Worm (Caenorhabditis elegans) whole organism, L3 larva: Measurements from ENCODE around the gene srxa-11.
A peak's percentile ranks its signal among the peaks of the same experiment; 100 is the strongest.

ENCODE experiments used
- R02D3.7 ChIP-seq: fragments of 150-350 bp; optimal IDR thresholded peaks from 2 replicates; lab custom pipeline; 2014; ENCODE audit warnings: missing biosample characterization, missing genetic modification characterization
- ZK546.5 ChIP-seq: sonication (generic microtip); optimal IDR thresholded peaks from 2 replicates; lab custom pipeline; 2017; ENCODE audit warnings: missing biosample characterization, missing genetic modification characterization
- aly-2 ChIP-seq: fragments of 150-350 bp; optimal IDR thresholded peaks from 2 replicates; lab custom pipeline; 2014; ENCODE audit warnings: missing biosample characterization, missing genetic modification characterization
- ama-1 ChIP-seq: fragments of 150-350 bp; optimal IDR thresholded peaks from 2 replicates; lab custom pipeline; 2018
- ceh-16 ChIP-seq: sonication (generic microtip); optimal IDR thresholded peaks from 2 replicates; lab custom pipeline; 2017; ENCODE audit warnings: missing biosample characterization, missing genetic modification characterization
- ceh-28 ChIP-seq: fragments of 150-350 bp; optimal IDR thresholded peaks from 2 replicates; lab custom pipeline; 2014; ENCODE audit warnings: missing biosample characterization, missing genetic modification reagents, missing genetic modification characterization
- ceh-82 ChIP-seq: fragments of 150-350 bp; optimal IDR thresholded peaks from 2 replicates; lab custom pipeline; 2014; ENCODE audit warnings: missing biosample characterization, missing genetic modification characterization
- ceh-9 ChIP-seq: sonication (generic microtip); optimal IDR thresholded peaks from 2 replicates; lab custom pipeline; 2018; ENCODE audit warnings: missing biosample characterization, missing genetic modification characterization
- daf-12 ChIP-seq: fragments of 150-350 bp; optimal IDR thresholded peaks from 2 replicates; lab custom pipeline; 2014; ENCODE audit warnings: missing biosample characterization, missing genetic modification reagents, missing genetic modification characterization
- egl-27 ChIP-seq: sonication (generic microtip); optimal IDR thresholded peaks from 4 replicates; lab custom pipeline; 2017; ENCODE audit warnings: missing biosample characterization, missing genetic modification reagents, missing genetic modification characterization
- egl-5 ChIP-seq: fragments of 150-350 bp; optimal IDR thresholded peaks from 2 replicates; lab custom pipeline; 2017; ENCODE audit warnings: missing biosample characterization, missing genetic modification reagents, missing genetic modification characterization, inconsistent platforms
- elt-2 ChIP-seq: sonication (generic microtip); optimal IDR thresholded peaks from 2 replicates; lab custom pipeline; 2016; ENCODE audit warnings: missing genetic modification reagents, mild to moderate bottlenecking, missing genetic modification characterization, missing compliant biosample characterization
- eor-1 ChIP-seq, 2 experiments: fragments of 150-350 bp; optimal IDR thresholded peaks; 2 replicates each; lab custom pipeline; 2014 to 2018; ENCODE audit warnings: missing biosample characterization in 2 of 2, missing genetic modification characterization in 2 of 2
- fkh-10 ChIP-seq: sonication (generic microtip); optimal IDR thresholded peaks from 2 replicates; lab custom pipeline; 2017; ENCODE audit warnings: missing biosample characterization, missing genetic modification reagents, missing genetic modification characterization
- fkh-2 ChIP-seq: fragments of 150-350 bp; optimal IDR thresholded peaks from 2 replicates; lab custom pipeline; 2014; ENCODE audit warnings: missing biosample characterization, missing genetic modification reagents, missing genetic modification characterization
- fos-1 ChIP-seq: fragments of 150-350 bp; optimal IDR thresholded peaks from 2 replicates; lab custom pipeline; 2014; ENCODE audit warnings: missing biosample characterization, missing genetic modification characterization
- hmg-11 ChIP-seq: sonication (generic microtip); optimal IDR thresholded peaks from 2 replicates; lab custom pipeline; 2016; ENCODE audit warnings: missing genetic modification characterization, missing compliant biosample characterization
- jun-1 ChIP-seq: fragments of 150-350 bp; optimal IDR thresholded peaks from 2 replicates; lab custom pipeline; 2014; ENCODE audit warnings: missing biosample characterization, missing genetic modification reagents, missing genetic modification characterization
- lin-15B ChIP-seq: fragments of 150-350 bp; optimal IDR thresholded peaks from 2 replicates; lab custom pipeline; 2014; ENCODE audit warnings: missing biosample characterization, missing genetic modification characterization
- lin-39 ChIP-seq: fragments of 150-350 bp; optimal IDR thresholded peaks from 2 replicates; lab custom pipeline; 2018; ENCODE audit warnings: missing biosample characterization, missing genetic modification reagents, missing genetic modification characterization
- lsy-12 ChIP-seq: sonication (generic microtip); optimal IDR thresholded peaks from 2 replicates; lab custom pipeline; 2016; ENCODE audit warnings: mild to moderate bottlenecking, missing genetic modification characterization, missing compliant biosample characterization
- mdl-1 ChIP-seq: fragments of 150-350 bp; optimal IDR thresholded peaks from 2 replicates; lab custom pipeline; 2014; ENCODE audit warnings: missing biosample characterization, missing genetic modification characterization
- mml-1 ChIP-seq: fragments of 150-350 bp; sonication (generic microtip); optimal IDR thresholded peaks from 3 replicates; lab custom pipeline; 2014; ENCODE audit warnings: missing biosample characterization, missing genetic modification characterization
- nfya-1 ChIP-seq: sonication (generic microtip); optimal IDR thresholded peaks from 2 replicates; lab custom pipeline; 2017; ENCODE audit warnings: missing genetic modification characterization, mild to moderate bottlenecking, missing compliant biosample characterization, antibody characterized with exemption, moderate library complexity; ENCODE audit not compliant: insufficient read depth
- nhr-11 ChIP-seq: fragments of 150-350 bp; optimal IDR thresholded peaks from 2 replicates; lab custom pipeline; 2014; ENCODE audit warnings: missing biosample characterization, missing genetic modification characterization
- nhr-12 ChIP-seq: fragments of 150-350 bp; optimal IDR thresholded peaks from 2 replicates; lab custom pipeline; 2014; ENCODE audit warnings: missing biosample characterization, missing genetic modification characterization
- nhr-237 ChIP-seq: fragments of 150-350 bp; optimal IDR thresholded peaks from 2 replicates; lab custom pipeline; 2014; ENCODE audit warnings: missing biosample characterization, missing genetic modification characterization
- nhr-25 ChIP-seq: sonication (generic microtip); optimal IDR thresholded peaks from 2 replicates; lab custom pipeline; 2017; ENCODE audit warnings: missing biosample characterization, missing genetic modification characterization
- nhr-28 ChIP-seq: fragments of 150-350 bp; optimal IDR thresholded peaks from 2 replicates; lab custom pipeline; 2014; ENCODE audit warnings: missing biosample characterization, missing genetic modification characterization
- nhr-43 ChIP-seq: sonication (generic microtip); optimal IDR thresholded peaks from 2 replicates; lab custom pipeline; 2016; ENCODE audit warnings: mild to moderate bottlenecking, missing genetic modification characterization, missing compliant biosample characterization; ENCODE audit not compliant: poor library complexity, severe bottlenecking
- nhr-67 ChIP-seq: fragments of 150-350 bp; optimal IDR thresholded peaks from 2 replicates; lab custom pipeline; 2014; ENCODE audit warnings: missing biosample characterization, missing genetic modification characterization
- nhr-76 ChIP-seq: fragments of 150-350 bp; sonication (generic microtip); optimal IDR thresholded peaks from 5 replicates; lab custom pipeline; 2014; ENCODE audit warnings: missing biosample characterization, missing genetic modification characterization
- nhr-77 ChIP-seq: fragments of 150-350 bp; optimal IDR thresholded peaks from 2 replicates; lab custom pipeline; 2014; ENCODE audit warnings: missing biosample characterization, missing genetic modification characterization
- pha-4 ChIP-seq: fragments of 150-350 bp; optimal IDR thresholded peaks from 2 replicates; lab custom pipeline; 2014; ENCODE audit warnings: missing biosample characterization, missing genetic modification reagents, missing genetic modification characterization
- pqm-1 ChIP-seq: fragments of 150-350 bp; optimal IDR thresholded peaks from 2 replicates; lab custom pipeline; 2017; ENCODE audit warnings: missing biosample characterization, missing genetic modification characterization, inconsistent platforms
- skn-1 ChIP-seq: fragments of 150-350 bp; optimal IDR thresholded peaks from 2 replicates; lab custom pipeline; 2014; ENCODE audit warnings: missing biosample characterization, missing genetic modification characterization
- snpc-4 ChIP-seq: fragments of 150-350 bp; optimal IDR thresholded peaks from 2 replicates; lab custom pipeline; 2014; ENCODE audit warnings: missing biosample characterization, missing genetic modification characterization
- tbx-2 ChIP-seq: sonication (generic microtip); optimal IDR thresholded peaks from 2 replicates; lab custom pipeline; 2016; ENCODE audit warnings: mild to moderate bottlenecking, missing genetic modification characterization, missing compliant biosample characterization
- unc-39 ChIP-seq: sonication (generic microtip); optimal IDR thresholded peaks from 4 replicates; lab custom pipeline; 2017; ENCODE audit warnings: missing biosample characterization, missing genetic modification characterization
- unc-62 ChIP-seq: fragments of 150-350 bp; sonication (generic microtip); optimal IDR thresholded peaks from 4 replicates; lab custom pipeline; 2014; ENCODE audit warnings: missing biosample characterization, missing genetic modification reagents, missing genetic modification characterization
- zag-1 ChIP-seq: fragments of 150-350 bp; optimal IDR thresholded peaks from 2 replicates; lab custom pipeline; 2014; ENCODE audit warnings: missing biosample characterization, missing genetic modification characterization
- ztf-11 ChIP-seq: fragments of 150-350 bp; optimal IDR thresholded peaks from 2 replicates; lab custom pipeline; 2014; ENCODE audit warnings: missing biosample characterization, missing genetic modification characterization
- ztf-4 ChIP-seq: fragments of 150-350 bp; optimal IDR thresholded peaks from 2 replicates; lab custom pipeline; 2014; ENCODE audit warnings: missing biosample characterization, missing genetic modification characterization

Gene srxa-11

DNA sequence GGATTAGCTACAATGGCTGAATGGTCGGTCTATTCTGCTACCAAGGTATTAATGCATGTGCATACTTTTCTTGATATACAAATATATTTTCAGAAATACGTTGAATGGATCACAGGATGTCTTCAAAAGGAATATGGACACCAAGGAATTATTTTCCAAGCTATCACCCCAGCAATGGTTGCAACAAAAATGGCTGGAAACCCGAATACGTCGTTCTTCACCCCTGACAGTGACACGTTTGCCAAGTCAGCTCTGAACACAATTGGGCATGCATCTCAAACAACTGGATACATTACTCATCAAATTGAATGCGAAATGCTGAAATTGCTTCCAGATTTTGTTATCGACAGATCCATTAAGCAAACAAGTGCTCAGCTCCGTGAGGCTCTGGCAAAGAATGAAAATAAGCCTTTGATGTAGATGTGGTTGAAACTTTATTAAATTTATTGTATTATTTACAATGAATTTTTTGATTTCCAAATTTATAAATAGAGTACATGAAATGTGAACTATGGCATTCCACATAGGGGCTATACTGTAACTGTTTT lies 16.3 kb upstream of the srxa-11 start (continued):
- no peak for TF ChIP-seq ZK546.5 (tag; lab: Kevin White, UChicago)

DNA sequence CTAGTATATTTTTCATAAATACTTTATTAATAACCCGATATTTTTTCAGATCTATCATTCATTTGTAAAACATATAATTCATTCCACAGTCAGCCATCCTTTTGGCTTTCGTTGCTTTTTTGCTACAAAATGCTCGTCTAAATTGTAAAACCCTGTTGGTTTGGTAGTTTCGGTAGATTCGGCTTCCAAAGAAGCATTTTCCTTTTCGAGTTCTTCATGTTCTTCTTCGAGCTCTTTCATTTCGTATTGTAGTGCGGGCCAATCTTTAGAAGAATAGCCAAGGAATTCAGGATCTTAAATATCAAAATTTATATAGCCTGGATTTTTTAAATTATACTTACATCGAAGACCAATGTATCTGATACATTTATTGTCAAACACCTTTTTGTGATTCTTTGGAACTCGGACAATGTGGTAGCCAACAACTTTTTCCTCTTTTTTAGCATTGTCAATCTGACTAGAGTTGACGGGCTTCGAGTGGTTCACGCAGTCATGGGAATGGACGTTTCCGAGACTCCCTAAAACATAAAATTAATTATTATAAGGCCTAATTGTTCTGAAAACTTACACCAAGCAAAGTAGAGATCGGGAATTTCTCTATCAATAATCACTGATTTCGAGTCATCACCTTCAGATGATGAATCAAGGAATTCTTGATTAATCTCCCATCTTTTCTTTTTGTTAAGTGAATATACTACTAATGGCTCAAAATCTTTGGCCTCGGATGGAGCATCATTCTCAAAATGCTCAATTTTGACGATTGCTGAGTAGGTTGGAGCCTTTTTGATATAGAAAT lies 15.6 kb upstream of the srxa-11 start:
- TF ChIP-seq jun-1 (tag; lab: Kevin White, UChicago) (no peak), nhr-43 (tag; lab: Kevin White, UChicago) (peak; percentile 65), ztf-4 (tag; lab: Kevin White, UChicago) (peak; percentile 24), nfya-1 (peak; percentile 12), nhr-28 (tag; lab: Kevin White, UChicago) (no peak), nhr-76 (tag; lab: Kevin White, UChicago) (no peak), hmg-11 (tag; lab: Kevin White, UChicago) (no peak), ama-1 (lab: Kevin White, UChicago) (peak; percentile 87), pqm-1 (tag; lab: Kevin White, UChicago) (no peak), egl-27 (tag; lab: Kevin White, UChicago) (no peak), aly-2 (tag; lab: Kevin White, UChicago) (no peak)

DNA sequence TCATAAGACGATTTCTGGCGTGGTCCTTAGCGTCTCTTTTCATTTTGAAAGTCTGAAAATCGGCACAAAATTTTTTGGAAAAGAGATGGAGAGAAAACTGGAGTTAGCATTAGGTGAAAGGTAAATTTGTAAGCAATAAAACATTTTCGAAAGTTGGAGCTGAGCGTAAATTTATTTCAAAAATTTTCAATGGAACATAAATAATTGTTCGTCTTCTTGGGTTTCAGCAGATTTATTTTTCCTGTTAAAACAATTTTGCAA lies 15.1 kb upstream of the srxa-11 start, which contains the start of gene C06B3.6:
Gene C06B3.6, minus strand, starts transcription at position 52 of the 261 bp plus-strand sequence.
- TF ChIP-seq fkh-2 (no peak), tbx-2 (tag; lab: Kevin White, UChicago) (no peak), pqm-1 (tag; lab: Kevin White, UChicago) (no peak), fkh-10 (GFP tag; lab: Kevin White, UChicago) (no peak), elt-2 (tag; lab: Kevin White, UChicago) (no peak), lin-39 (tag; lab: Kevin White, UChicago) (no peak), R02D3.7 (no peak), skn-1 (no peak), nhr-28 (tag; lab: Kevin White, UChicago) (no peak), mml-1 (tag; lab: Kevin White, UChicago) (no peak), lsy-12 (tag; lab: Kevin White, UChicago) (no peak), ceh-16 (tag; lab: Kevin White, UChicago) (no peak), unc-62 (no peak), nhr-12 (tag; lab: Kevin White, UChicago) (no peak), nhr-77 (tag; lab: Kevin White, UChicago) (no peak), jun-1 (tag; lab: Kevin White, UChicago) (no peak), aly-2 (tag; lab: Kevin White, UChicago) (no peak), unc-39 (tag; lab: Kevin White, UChicago) (no peak), egl-5 (tag; lab: Kevin White, UChicago) (no peak)

DNA sequence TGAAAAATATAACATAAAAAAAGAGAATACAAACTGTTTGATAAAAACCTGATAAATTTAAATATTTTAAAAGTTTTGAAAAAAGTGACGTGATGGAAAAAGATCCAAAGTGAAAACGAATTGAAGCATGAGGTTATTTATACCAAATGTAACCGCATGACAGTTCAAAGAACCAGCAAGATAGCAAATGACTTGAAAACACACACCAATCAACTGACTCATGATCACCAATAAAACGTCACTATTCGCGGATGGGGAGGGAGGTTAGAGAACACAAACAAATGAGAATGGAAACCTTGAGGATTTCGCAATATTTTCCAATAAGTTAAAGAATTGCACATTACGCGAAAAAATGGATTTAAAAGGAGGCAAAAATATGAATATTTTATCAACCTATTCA lies 14.6 kb upstream of the srxa-11 start, which contains the start of gene C06B3.7:
Gene C06B3.7, plus strand, starts transcription at position 287 of the 400 bp plus-strand sequence.
- TF ChIP-seq R02D3.7, result no peak
- TF ChIP-seq nhr-237 (tag; lab: Kevin White, UChicago), result no peak
- TF ChIP-seq tbx-2 (tag; lab: Kevin White, UChicago), result no peak
- no peak for TF ChIP-seq snpc-4 (tag; lab: Kevin White, UChicago)
- TF ChIP-seq ztf-11 (tag; lab: Kevin White, UChicago), result no peak
- TF ChIP-seq nhr-43 (tag; lab: Kevin White, UChicago), result peak; percentile 79
- TF ChIP-seq aly-2 (tag; lab: Kevin White, UChicago), result no peak
- TF ChIP-seq ceh-28 (tag; lab: Kevin White, UChicago), result peak; percentile 58
- TF ChIP-seq lsy-12 (tag; lab: Kevin White, UChicago), result peak; percentile 16
- no peak for TF ChIP-seq eor-1 (tag; optimal IDR thresholded peaks at IDR 0.05; lab: Kevin White, UChicago)
- TF ChIP-seq nhr-77 (tag; lab: Kevin White, UChicago), result no peak
- peak; percentile 27 for TF ChIP-seq nhr-11 (tag; lab: Kevin White, UChicago)
- peak; percentile 72 for TF ChIP-seq skn-1
- TF ChIP-seq egl-27 (tag; lab: Kevin White, UChicago), result no peak
- peak; percentile 27 for TF ChIP-seq lin-15B
- peak; percentile 99 for TF ChIP-seq egl-5 (tag; lab: Kevin White, UChicago)
- no peak for TF ChIP-seq unc-62
- TF ChIP-seq nhr-12 (tag; lab: Kevin White, UChicago), result no peak
- no peak for TF ChIP-seq nhr-67
- TF ChIP-seq ztf-4 (tag; lab: Kevin White, UChicago), result no peak
- peak; percentile 92 for TF ChIP-seq elt-2 (tag; lab: Kevin White, UChicago)
- TF ChIP-seq ceh-82 (tag; lab: Kevin White, UChicago), result no peak
- TF ChIP-seq fkh-10 (GFP tag; lab: Kevin White, UChicago), result no peak
- TF ChIP-seq fos-1 (tag; lab: Kevin White, UChicago), result no peak
- TF ChIP-seq zag-1 (tag; lab: Kevin White, UChicago), result no peak
- TF ChIP-seq pha-4 (tag; lab: Kevin White, UChicago), result peak; percentile 94
- peak; percentile 90 for TF ChIP-seq nfya-1
- no peak for TF ChIP-seq daf-12
- no peak for TF ChIP-seq nhr-28 (tag; lab: Kevin White, UChicago)
- TF ChIP-seq unc-39 (tag; lab: Kevin White, UChicago), result no peak
- no peak for TF ChIP-seq hmg-11 (tag; lab: Kevin White, UChicago)
- no peak for TF ChIP-seq ceh-9
- peak; percentile 52 for TF ChIP-seq nhr-25 (tag; lab: Kevin White, UChicago)
- TF ChIP-seq lin-39 (tag; lab: Kevin White, UChicago), result peak; percentile 92
- TF ChIP-seq mdl-1 (tag; lab: Kevin White, UChicago), result peak; percentile 75
